Fruit fly (Drosophila melanogaster) ovary, adult (tissue): ENCODE data around the gene Grp170.

ENCODE experiments used
- CG17801 ChIP-seq: fragments of 200-800 bp; optimal IDR thresholded peaks from 2 replicates; lab custom pipeline; 2019; ENCODE audit warnings: missing biosample characterization, mild to moderate bottlenecking, missing genetic modification characterization, moderate library complexity; ENCODE audit not compliant: partially characterized antibody

The Grp170 gene

dm6 chrX:2303771-2304513 lies 29.1 kb upstream of the Grp170 start:
- peak; percentile 94 for TF ChIP-seq CG17801 (GFP tag; lab: Kevin White, UChicago)

dm6 chrX:2302875-2303274 lies 28.0 kb upstream of the Grp170 start:
- no peak for TF ChIP-seq CG17801 (GFP tag; lab: Kevin White, UChicago)

- peak; percentile 65 for TF ChIP-seq CG17801 (GFP tag; lab: Kevin White, UChicago)
These were observed 27.0 kb upstream of the Grp170 start for dm6 chrX:2301613-2302522.

- TF ChIP-seq CG17801 (GFP tag; lab: Kevin White, UChicago), result peak; percentile 76
These were observed 26.2 kb upstream of the Grp170 start for dm6 chrX:2301069-2301508.

- TF ChIP-seq CG17801 (GFP tag; lab: Kevin White, UChicago), result peak; percentile 96
These were observed 25.6 kb upstream of the Grp170 start for dm6 chrX:2300293-2301068.

dm6 chrX:2298708-2299370 lies 24.0 kb upstream of the Grp170 start:
- peak; percentile 84 for TF ChIP-seq CG17801 (GFP tag; lab: Kevin White, UChicago)

dm6 chrX:2297428-2298200 lies 22.7 kb upstream of the Grp170 start:
- peak; percentile 98 for TF ChIP-seq CG17801 (GFP tag; lab: Kevin White, UChicago)

- peak; percentile 81 for TF ChIP-seq CG17801 (GFP tag; lab: Kevin White, UChicago)
These were observed 21.6 kb upstream of the Grp170 start for dm6 chrX:2296230-2297044.

dm6 chrX:2295435-2296229 lies 20.8 kb upstream of the Grp170 start, which contains the start of gene Raf:
Gene Raf (plus strand): TSS chrX:2295466.
- TF ChIP-seq CG17801 (GFP tag; lab: Kevin White, UChicago), result peak; percentile 39

- peak; percentile 46 for TF ChIP-seq CG17801 (GFP tag; lab: Kevin White, UChicago)
These were observed 19.9 kb upstream of the Grp170 start for dm6 chrX:2294474-2295434.
